Fruit fly (Drosophila melanogaster) whole organism, embryonic: ENCODE data around the gene chic.

ENCODE experiments used
- Awh ChIP-seq: fragments of 200-800 bp; sonication (Bioruptor generic); IDR thresholded peaks from 2 replicates; pipeline ENCODE4, ENCODE4 v1.3.6; 2022; ENCODE audit warnings: missing biosample characterization, missing genetic modification characterization
- CG12236 ChIP-seq: fragments of 200-800 bp; sonication (Bioruptor generic); optimal IDR thresholded peaks from 2 replicates; lab custom pipeline; 2016; ENCODE audit warnings: missing biosample characterization, missing genetic modification characterization
- CG14965 ChIP-seq: fragments of 200-800 bp; sonication (Bioruptor generic); optimal IDR thresholded peaks from 2 replicates; lab custom pipeline; 2016; ENCODE audit warnings: missing biosample characterization, missing genetic modification characterization, borderline replicate concordance
- CG15011 ChIP-seq: fragments of 200-800 bp; sonication (Bioruptor generic); optimal IDR thresholded peaks from 3 replicates; lab custom pipeline; 2018; ENCODE audit warnings: missing biosample characterization, mild to moderate bottlenecking, missing genetic modification characterization
- CG15269 ChIP-seq: fragments of 200-800 bp; sonication (Bioruptor generic); optimal IDR thresholded peaks from 2 replicates; lab custom pipeline; 2018; ENCODE audit warnings: missing biosample characterization, mild to moderate bottlenecking, missing genetic modification characterization, moderate library complexity
- CG15514 ChIP-seq: fragments of 200-800 bp; sonication (Bioruptor generic); optimal IDR thresholded peaks from 3 replicates; lab custom pipeline; 2017; ENCODE audit warnings: missing biosample characterization, missing genetic modification characterization, mild to moderate bottlenecking, moderate library complexity, missing genetic modification reagents
- CG15601 ChIP-seq: fragments of 200-800 bp; sonication (Bioruptor generic); optimal IDR thresholded peaks from 3 replicates; lab custom pipeline; 2019; ENCODE audit warnings: missing biosample characterization, mild to moderate bottlenecking, missing genetic modification characterization, moderate library complexity
- CG1832 ChIP-seq: fragments of 200-800 bp; sonication (Bioruptor generic); optimal IDR thresholded peaks from 2 replicates; lab custom pipeline; 2017; ENCODE audit warnings: missing biosample characterization, mild to moderate bottlenecking, missing genetic modification characterization, inconsistent platforms
- CG2129 ChIP-seq: fragments of 200-800 bp; sonication (Bioruptor generic); IDR thresholded peaks from 2 replicates; pipeline ENCODE4 v1.3.6; 2022; ENCODE audit warnings: missing biosample characterization, missing genetic modification characterization; ENCODE audit not compliant: partially characterized antibody
- CG3847 ChIP-seq: fragments of 200-800 bp; sonication (Bioruptor generic); IDR thresholded peaks from 2 replicates; pipeline ENCODE4 v1.3.6; 2022; ENCODE audit warnings: missing biosample characterization, missing genetic modification characterization
- CG7987 ChIP-seq: fragments of 200-800 bp; sonication (Bioruptor generic); optimal IDR thresholded peaks from 2 replicates; lab custom pipeline; 2018; ENCODE audit warnings: missing biosample characterization, mild to moderate bottlenecking, missing genetic modification characterization, moderate library complexity
- CG9609 ChIP-seq: fragments of 200-800 bp; sonication (Bioruptor generic); optimal IDR thresholded peaks from 3 replicates; lab custom pipeline; 2016; ENCODE audit warnings: missing biosample characterization, missing genetic modification characterization
- CG9932 ChIP-seq: fragments of 200-800 bp; sonication (Bioruptor generic); IDR thresholded peaks from 2 replicates; pipeline ENCODE4 v1.3.6; 2022; ENCODE audit warnings: missing biosample characterization, missing genetic modification characterization
- Chrac-16 ChIP-seq: fragments of 200-800 bp; sonication (Bioruptor generic); optimal IDR thresholded peaks from 3 replicates; lab custom pipeline; 2016; ENCODE audit warnings: missing biosample characterization, missing genetic modification characterization
- Deaf1 ChIP-seq: fragments of 200-800 bp; optimal IDR thresholded peaks from 3 replicates; lab custom pipeline; 2019; ENCODE audit warnings: missing biosample characterization, mild to moderate bottlenecking, missing genetic modification characterization, moderate library complexity
- Dip2 ChIP-seq: fragments of 200-800 bp; sonication (Bioruptor generic); IDR thresholded peaks from 2 replicates; pipeline ENCODE4 v1.3.6; 2022; ENCODE audit warnings: missing biosample characterization, missing genetic modification characterization
- Dip3 ChIP-seq: fragments of 200-800 bp; sonication (Bioruptor generic); optimal IDR thresholded peaks from 3 replicates; lab custom pipeline; 2016; ENCODE audit warnings: missing biosample characterization, missing genetic modification characterization
- Drgx ChIP-seq: fragments of 200-800 bp; sonication (Bioruptor generic); IDR thresholded peaks from 2 replicates; pipeline ENCODE4 v1.3.6; 2022; ENCODE audit warnings: missing biosample characterization, missing genetic modification characterization
- HLHmδ ChIP-seq: fragments of 200-800 bp; sonication (Bioruptor generic); optimal IDR thresholded peaks from 2 replicates; lab custom pipeline; 2018; ENCODE audit warnings: missing biosample characterization, mild to moderate bottlenecking, missing genetic modification characterization, moderate library complexity
- Hmr ChIP-seq: fragments of 200-800 bp; sonication (Bioruptor generic); optimal IDR thresholded peaks from 3 replicates; lab custom pipeline; 2017; ENCODE audit warnings: mild to moderate bottlenecking, missing biosample characterization, missing genetic modification reagents, missing genetic modification characterization
- Kr ChIP-seq: fragments of 200-800 bp; sonication (Bioruptor generic); optimal IDR thresholded peaks from 2 replicates; lab custom pipeline; 2017; ENCODE audit warnings: missing biosample characterization, mild to moderate bottlenecking, missing genetic modification characterization
- Mes4 ChIP-seq: fragments of 200-800 bp; sonication (Bioruptor generic); optimal IDR thresholded peaks from 2 replicates; lab custom pipeline; 2016; ENCODE audit warnings: missing biosample characterization, missing genetic modification characterization
- NfI ChIP-seq: fragments of 200-800 bp; sonication (Bioruptor generic); optimal IDR thresholded peaks from 3 replicates; lab custom pipeline; 2018; ENCODE audit warnings: missing biosample characterization, mild to moderate bottlenecking, missing genetic modification characterization, moderate library complexity
- Poxn ChIP-seq: fragments of 200-800 bp; sonication (Bioruptor generic); IDR thresholded peaks from 2 replicates; pipeline ENCODE4 v1.3.6; 2022; ENCODE audit warnings: missing biosample characterization, missing genetic modification characterization
- Ptx1 ChIP-seq: fragments of 200-800 bp; sonication (Bioruptor generic); IDR thresholded peaks from 2 replicates; pipeline ENCODE4 v1.3.6; 2022; ENCODE audit warnings: missing biosample characterization, missing genetic modification characterization
- Spps ChIP-seq: fragments of 200-800 bp; sonication (Bioruptor generic); optimal IDR thresholded peaks from 2 replicates; lab custom pipeline; 2018; ENCODE audit warnings: missing biosample characterization, mild to moderate bottlenecking, missing genetic modification characterization
- Xbp1 ChIP-seq: fragments of 200-800 bp; sonication (Bioruptor generic); optimal IDR thresholded peaks from 3 replicates; lab custom pipeline; 2016; ENCODE audit warnings: missing biosample characterization, mild to moderate bottlenecking, missing genetic modification characterization
- amos ChIP-seq: fragments of 200-800 bp; sonication (Bioruptor generic); IDR thresholded peaks from 2 replicates; pipeline ENCODE4 v1.3.6; 2022; ENCODE audit warnings: missing biosample characterization, missing genetic modification characterization; ENCODE audit not compliant: partially characterized antibody
- caup ChIP-seq: fragments of 200-800 bp; sonication (Bioruptor generic); optimal IDR thresholded peaks from 3 replicates; lab custom pipeline; 2017; ENCODE audit warnings: missing biosample characterization, mild to moderate bottlenecking, missing genetic modification characterization, moderate library complexity; ENCODE audit not compliant: severe bottlenecking
- dan ChIP-seq: fragments of 200-800 bp; sonication (Bioruptor generic); IDR thresholded peaks from 2 replicates; pipeline ENCODE4 v1.3.6; 2022; ENCODE audit warnings: missing biosample characterization, missing genetic modification characterization
- dati ChIP-seq: fragments of 200-800 bp; sonication (Bioruptor generic); IDR thresholded peaks from 2 replicates; pipeline ENCODE4 v1.3.6; 2022; ENCODE audit warnings: missing biosample characterization, missing genetic modification characterization
- dimm ChIP-seq: fragments of 200-800 bp; sonication (Bioruptor generic); IDR thresholded peaks from 2 replicates; pipeline ENCODE4 v1.3.6; 2022; ENCODE audit warnings: missing biosample characterization, missing genetic modification characterization
- eve ChIP-seq, 2 experiments: fragments of >200 bp; optimal IDR thresholded peaks; 2 replicates each; lab custom pipeline; 2017; ENCODE audit warnings: missing biosample characterization in 2 of 2, missing genetic modification characterization in 2 of 2
- eyg ChIP-seq: fragments of 200-800 bp; sonication (Bioruptor generic); optimal IDR thresholded peaks from 3 replicates; lab custom pipeline; 2016; ENCODE audit warnings: missing biosample characterization, missing genetic modification characterization
- ftz-f1 ChIP-seq: fragments of 200-800 bp; sonication (Bioruptor generic); optimal IDR thresholded peaks from 2 replicates; lab custom pipeline; 2016; ENCODE audit warnings: missing biosample characterization, missing genetic modification characterization
- fu2 ChIP-seq: fragments of 200-800 bp; sonication (Bioruptor generic); optimal IDR thresholded peaks from 2 replicates; lab custom pipeline; 2016; ENCODE audit warnings: missing biosample characterization, missing genetic modification characterization
- gfzf ChIP-seq: fragments of 200-800 bp; sonication (Bioruptor generic); optimal IDR thresholded peaks from 2 replicates; lab custom pipeline; 2016; ENCODE audit warnings: missing biosample characterization, mild to moderate bottlenecking, missing genetic modification characterization, moderate library complexity
- ken ChIP-seq: fragments of 200-800 bp; sonication (Bioruptor generic); IDR thresholded peaks from 3 replicates; pipeline ENCODE4 v1.3.6; 2022; ENCODE audit warnings: missing biosample characterization, missing genetic modification characterization
- lola ChIP-seq, 3 experiments: fragments of >200 bp in 2 of 3; fragments of 200-800 bp in 1 of 3; sonication (Bioruptor generic) in 1 of 3; optimal IDR thresholded peaks; 2 replicates each; lab custom pipeline; 2017 to 2019; ENCODE audit warnings: missing biosample characterization in 3 of 3, missing genetic modification characterization in 3 of 3, mild to moderate bottlenecking in 1 of 3, moderate library complexity in 1 of 3
- nerfin-1 ChIP-seq: fragments of 200-800 bp; sonication (Bioruptor generic); optimal IDR thresholded peaks from 3 replicates; lab custom pipeline; 2019; ENCODE audit warnings: missing biosample characterization, mild to moderate bottlenecking, missing genetic modification characterization, moderate library complexity
- org-1 ChIP-seq: fragments of 200-800 bp; sonication (Bioruptor generic); optimal IDR thresholded peaks from 2 replicates; lab custom pipeline; 2017; ENCODE audit warnings: missing biosample characterization, missing genetic modification characterization
- pho ChIP-seq: fragments of 200-800 bp; sonication (Bioruptor generic); optimal IDR thresholded peaks from 2 replicates; lab custom pipeline; 2016; ENCODE audit warnings: missing biosample characterization, missing genetic modification characterization
- phol ChIP-seq: fragments of 200-800 bp; sonication (Bioruptor generic); optimal IDR thresholded peaks from 3 replicates; lab custom pipeline; 2018; ENCODE audit warnings: missing biosample characterization, mild to moderate bottlenecking, missing genetic modification characterization, moderate library complexity
- ranshi ChIP-seq: fragments of 200-800 bp; sonication (Bioruptor generic); IDR thresholded peaks from 2 replicates; pipeline ENCODE4 v1.3.6; 2022; ENCODE audit warnings: missing biosample characterization, missing genetic modification characterization
- run ChIP-seq: fragments of 200-800 bp; sonication (Bioruptor generic); optimal IDR thresholded peaks from 3 replicates; lab custom pipeline; 2018; ENCODE audit warnings: missing biosample characterization, mild to moderate bottlenecking, missing genetic modification characterization
- sqz ChIP-seq: fragments of 200-800 bp; sonication (Bioruptor generic); optimal IDR thresholded peaks from 3 replicates; lab custom pipeline; 2018; ENCODE audit warnings: missing biosample characterization, mild to moderate bottlenecking, missing genetic modification characterization
- ssp ChIP-seq: fragments of 200-800 bp; sonication (Bioruptor generic); IDR thresholded peaks from 2 replicates; pipeline ENCODE4 v1.3.6; 2022; ENCODE audit warnings: missing biosample characterization, missing genetic modification characterization
- trh ChIP-seq: fragments of 200-800 bp; sonication (Bioruptor generic); optimal IDR thresholded peaks from 2 replicates; lab custom pipeline; 2016; ENCODE audit warnings: missing biosample characterization, missing genetic modification characterization
- wor ChIP-seq: fragments of 200-800 bp; sonication (Bioruptor generic); IDR thresholded peaks from 2 replicates; pipeline ENCODE4 v1.3.6; 2022; ENCODE audit warnings: missing biosample characterization, missing genetic modification characterization

chic gene

dm6 chr2L:5981433-5982333, 865 bp upstream of the chic start, which contains the start of gene eIF4A (continued):
- TF ChIP-seq wor (GFP tag; lab: Robert Waterston, UW) = no peak
- no peak for TF ChIP-seq Chrac-16 (GFP tag; lab: Kevin White, UChicago)
- no peak for TF ChIP-seq CG2129 (GFP tag; lab: Robert Waterston, UW)
- TF ChIP-seq dati (GFP tag; lab: Robert Waterston, UW) = no peak
- TF ChIP-seq CG15011 (GFP tag; lab: Kevin White, UChicago) = peak; percentile 23
- no peak for TF ChIP-seq dimm (GFP tag; lab: Robert Waterston, UW)
- TF ChIP-seq Dip3 (GFP tag; lab: Kevin White, UChicago) = no peak
- TF ChIP-seq CG3847 (GFP tag; lab: Robert Waterston, UW) = no peak
- no peak for TF ChIP-seq Dip2 (GFP tag; lab: Robert Waterston, UW)
- TF ChIP-seq trh = no peak
- peak; percentile 18 for TF ChIP-seq CG9609 (GFP tag; lab: Kevin White, UChicago)
- no peak for TF ChIP-seq CG12236 (GFP tag; lab: Kevin White, UChicago)
- no peak for TF ChIP-seq Drgx (GFP tag; lab: Robert Waterston, UW)
- TF ChIP-seq CG7987 (GFP tag; lab: Kevin White, UChicago) = peak; percentile 41
- no peak for TF ChIP-seq Xbp1 (GFP tag; lab: Kevin White, UChicago)
- no peak for TF ChIP-seq ken (GFP tag; lab: Robert Waterston, UW)
- no peak for TF ChIP-seq CG9932 (GFP tag; lab: Robert Waterston, UW)
- no peak for TF ChIP-seq CG1832 (GFP tag; lab: Kevin White, UChicago)
- no peak for TF ChIP-seq pho (GFP tag; lab: Kevin White, UChicago)
- TF ChIP-seq ssp (GFP tag; lab: Robert Waterston, UW) = no peak
- TF ChIP-seq run = no peak
- TF ChIP-seq Spps (tag; lab: Kevin White, UChicago) = peak; percentile 11
- no peak for TF ChIP-seq eve (GFP tag; optimal IDR thresholded peaks at IDR 0.05; lab: Kevin White, UChicago)
- peak in 1 of 3 experiments; percentile 29 for TF ChIP-seq lola (GFP tag; optimal IDR thresholded peaks at IDR 0.05; lab: Kevin White, UChicago)
- TF ChIP-seq org-1 (GFP tag; lab: Kevin White, UChicago) = peak; percentile 16
- TF ChIP-seq eyg = no peak
- TF ChIP-seq dan = no peak
- no peak for TF ChIP-seq amos (GFP tag; lab: Robert Waterston, UW)
- TF ChIP-seq gfzf = no peak
- no peak for TF ChIP-seq CG14965 (GFP tag; lab: Kevin White, UChicago)
- TF ChIP-seq sqz (GFP tag; lab: Kevin White, UChicago) = peak; percentile 75
- TF ChIP-seq Mes4 (GFP tag; lab: Kevin White, UChicago) = peak; percentile 54
- no peak for TF ChIP-seq CG15269 (tag; lab: Kevin White, UChicago)
- no peak for TF ChIP-seq ranshi (GFP tag; lab: Robert Waterston, UW)
- TF ChIP-seq HLHmδ = peak; percentile 6
- no peak for TF ChIP-seq nerfin-1
- no peak for TF ChIP-seq ftz-f1 (GFP tag; lab: Kevin White, UChicago)
- no peak for TF ChIP-seq Hmr (GFP tag; lab: Kevin White, UChicago)
- no peak for TF ChIP-seq fu2 (GFP tag; lab: Kevin White, UChicago)
- TF ChIP-seq CG15601 (tag; lab: Kevin White, UChicago) = peak; percentile 9
- no peak for TF ChIP-seq Ptx1 (GFP tag; lab: Robert Waterston, UW)
- TF ChIP-seq Kr (GFP tag; lab: Kevin White, UChicago) = no peak
- TF ChIP-seq Deaf1 (tag; lab: Kevin White, UChicago) = no peak
- peak; percentile 41 for TF ChIP-seq CG15514 (GFP tag; lab: Kevin White, UChicago)
- peak; percentile 67 for TF ChIP-seq caup
- TF ChIP-seq Awh (GFP tag; lab: Robert Waterston, UW) = no peak
- peak; percentile 99 for TF ChIP-seq phol (tag; lab: Kevin White, UChicago)
- peak; percentile 56 for TF ChIP-seq NfI (GFP tag; lab: Kevin White, UChicago)
- no peak for TF ChIP-seq Poxn (GFP tag; lab: Robert Waterston, UW)
